Fruit fly (Drosophila melanogaster) whole organism, embryonic: ENCODE results near the gene Gyc89Da.

Experiments used
- Abd-B ChIP-seq: fragments of 200-800 bp; sonication (Bioruptor generic); optimal IDR thresholded peaks from 2 replicates; lab custom pipeline; 2018; ENCODE audit warnings: missing biosample characterization, mild to moderate bottlenecking, missing genetic modification characterization, moderate library complexity
- Atf3 ChIP-seq: fragments of 200-800 bp; sonication (Bioruptor generic); optimal IDR thresholded peaks from 3 replicates; lab custom pipeline; 2016; ENCODE audit warnings: missing biosample characterization, missing genetic modification characterization
- BEAF-32 ChIP-seq: fragments of 200-800 bp; sonication (Bioruptor generic); optimal IDR thresholded peaks from 3 replicates; lab custom pipeline; 2017; ENCODE audit warnings: missing biosample characterization, missing genetic modification characterization, mild to moderate bottlenecking, moderate library complexity, missing genetic modification reagents
- Bgb ChIP-seq: fragments of 200-800 bp; sonication (Bioruptor generic); IDR thresholded peaks from 2 replicates; pipeline ENCODE4 v1.3.6; 2022; ENCODE audit warnings: missing biosample characterization, missing genetic modification characterization; ENCODE audit not compliant: partially characterized antibody
- CG10209 ChIP-seq: fragments of 200-800 bp; sonication (Bioruptor generic); optimal IDR thresholded peaks from 3 replicates; lab custom pipeline; 2017; ENCODE audit warnings: missing biosample characterization, mild to moderate bottlenecking, missing genetic modification characterization, missing genetic modification reagents
- CG1024 ChIP-seq: fragments of 200-800 bp; sonication (Bioruptor generic); IDR thresholded peaks from 2 replicates; pipeline ENCODE4 v1.3.6; 2022; ENCODE audit warnings: missing biosample characterization, missing genetic modification characterization
- CG10543 ChIP-seq: fragments of 200-800 bp; sonication (Bioruptor generic); optimal IDR thresholded peaks from 3 replicates; lab custom pipeline; 2017; ENCODE audit warnings: missing biosample characterization, mild to moderate bottlenecking, missing genetic modification characterization, moderate library complexity
- CG11093 ChIP-seq: fragments of 200-800 bp; sonication (Bioruptor generic); IDR thresholded peaks from 3 replicates; pipeline ENCODE4 v1.3.6; 2022; ENCODE audit warnings: missing biosample characterization, missing genetic modification characterization
- CG11723 ChIP-seq: fragments of 200-800 bp; sonication (Bioruptor generic); optimal IDR thresholded peaks from 2 replicates; lab custom pipeline; 2017; ENCODE audit warnings: missing biosample characterization, mild to moderate bottlenecking, missing genetic modification characterization
- CG1233 ChIP-seq: fragments of 200-800 bp; sonication (Bioruptor generic); optimal IDR thresholded peaks from 4 replicates; lab custom pipeline; 2018; ENCODE audit warnings: missing biosample characterization, mild to moderate bottlenecking, missing genetic modification characterization
- CG13123 ChIP-seq: fragments of 200-800 bp; sonication (Bioruptor generic); optimal IDR thresholded peaks from 2 replicates; lab custom pipeline; 2016; ENCODE audit warnings: missing biosample characterization, missing genetic modification characterization
- CG15073 ChIP-seq: fragments of 200-800 bp; sonication (Bioruptor generic); optimal IDR thresholded peaks from 2 replicates; lab custom pipeline; 2016; ENCODE audit warnings: missing biosample characterization, missing genetic modification characterization
- CG1603 ChIP-seq: fragments of 200-800 bp; sonication (Bioruptor generic); optimal IDR thresholded peaks from 2 replicates; lab custom pipeline; 2019; ENCODE audit warnings: missing biosample characterization, mild to moderate bottlenecking, missing genetic modification characterization, moderate library complexity
- CG16779 ChIP-seq: fragments of 200-800 bp; sonication (Bioruptor generic); IDR thresholded peaks from 2 replicates; pipeline ENCODE4 v1.3.6; 2022; ENCODE audit warnings: missing biosample characterization, missing genetic modification characterization
- CG17328 ChIP-seq: fragments of 200-800 bp; sonication (Bioruptor generic); IDR thresholded peaks from 2 replicates; pipeline ENCODE4 v1.3.6; 2022; ENCODE audit warnings: missing biosample characterization, missing genetic modification characterization
- CG17359 ChIP-seq: fragments of 200-800 bp; sonication (Bioruptor generic); optimal IDR thresholded peaks from 3 replicates; lab custom pipeline; 2018; ENCODE audit warnings: missing biosample characterization, mild to moderate bottlenecking, missing genetic modification characterization, moderate library complexity
- CG2129 ChIP-seq: fragments of 200-800 bp; sonication (Bioruptor generic); IDR thresholded peaks from 2 replicates; pipeline ENCODE4 v1.3.6; 2022; ENCODE audit warnings: missing biosample characterization, missing genetic modification characterization; ENCODE audit not compliant: partially characterized antibody
- CG4617 ChIP-seq: fragments of 200-800 bp; sonication (Bioruptor generic); optimal IDR thresholded peaks from 3 replicates; lab custom pipeline; 2016; ENCODE audit warnings: missing biosample characterization, missing genetic modification characterization, borderline replicate concordance
- CG8359 ChIP-seq: fragments of 200-800 bp; sonication (Bioruptor generic); optimal IDR thresholded peaks from 2 replicates; lab custom pipeline; 2017; ENCODE audit warnings: missing biosample characterization, mild to moderate bottlenecking, missing genetic modification characterization, borderline replicate concordance
- Dip3 ChIP-seq: fragments of 200-800 bp; sonication (Bioruptor generic); optimal IDR thresholded peaks from 3 replicates; lab custom pipeline; 2016; ENCODE audit warnings: missing biosample characterization, missing genetic modification characterization
- Drgx ChIP-seq: fragments of 200-800 bp; sonication (Bioruptor generic); IDR thresholded peaks from 2 replicates; pipeline ENCODE4 v1.3.6; 2022; ENCODE audit warnings: missing biosample characterization, missing genetic modification characterization
- HmgZ ChIP-seq: fragments of 200-800 bp; sonication (Bioruptor generic); optimal IDR thresholded peaks from 2 replicates; lab custom pipeline; 2018; ENCODE audit warnings: missing biosample characterization, mild to moderate bottlenecking, missing genetic modification characterization
- Hmr ChIP-seq: fragments of 200-800 bp; sonication (Bioruptor generic); optimal IDR thresholded peaks from 3 replicates; lab custom pipeline; 2017; ENCODE audit warnings: mild to moderate bottlenecking, missing biosample characterization, missing genetic modification reagents, missing genetic modification characterization
- Neu2 ChIP-seq: fragments of 200-800 bp; sonication (Bioruptor generic); optimal IDR thresholded peaks from 3 replicates; lab custom pipeline; 2016; ENCODE audit warnings: missing biosample characterization, missing genetic modification characterization, borderline replicate concordance
- Nf-YA ChIP-seq: fragments of 200-800 bp; sonication (Bioruptor generic); IDR thresholded peaks from 2 replicates; pipeline ENCODE4 v1.3.6; 2022; ENCODE audit warnings: missing biosample characterization, missing genetic modification characterization
- Taf1 ChIP-seq: fragments of 200-800 bp; sonication (Bioruptor generic); IDR thresholded peaks from 2 replicates; pipeline ENCODE4 v1.3.6; 2022; ENCODE audit warnings: missing biosample characterization, missing genetic modification characterization
- Vsx1 ChIP-seq: fragments of 200-800 bp; sonication (Bioruptor generic); optimal IDR thresholded peaks from 2 replicates; lab custom pipeline; 2017; ENCODE audit warnings: missing biosample characterization, mild to moderate bottlenecking, missing genetic modification characterization, missing genetic modification reagents
- al ChIP-seq: fragments of 200-800 bp; sonication (Bioruptor generic); IDR thresholded peaks from 2 replicates; pipeline ENCODE4 v1.3.6; 2022; ENCODE audit warnings: missing biosample characterization, missing genetic modification characterization
- aop ChIP-seq: fragments of 200-800 bp; sonication (Bioruptor generic); IDR thresholded peaks from 2 replicates; pipeline ENCODE4 v1.3.6; 2022; ENCODE audit warnings: missing biosample characterization, missing genetic modification characterization
- ash1 ChIP-seq: fragments of 200-800 bp; sonication (Bioruptor generic); optimal IDR thresholded peaks from 2 replicates; lab custom pipeline; 2018; ENCODE audit warnings: missing biosample characterization, mild to moderate bottlenecking, missing genetic modification characterization
- az2 ChIP-seq: fragments of 200-800 bp; sonication (Bioruptor generic); optimal IDR thresholded peaks from 3 replicates; lab custom pipeline; 2016; ENCODE audit warnings: missing biosample characterization, missing genetic modification characterization
- bigmax ChIP-seq: fragments of 200-800 bp; sonication (Bioruptor generic); optimal IDR thresholded peaks from 2 replicates; lab custom pipeline; 2018; ENCODE audit warnings: missing biosample characterization, mild to moderate bottlenecking, missing genetic modification characterization
- br ChIP-seq: fragments of >200 bp; optimal IDR thresholded peaks from 2 replicates; lab custom pipeline; 2017
- btn ChIP-seq: fragments of 200-800 bp; sonication (Bioruptor generic); optimal IDR thresholded peaks from 2 replicates; lab custom pipeline; 2016; ENCODE audit warnings: missing biosample characterization, missing genetic modification characterization
- cas ChIP-seq: fragments of 200-800 bp; sonication (Bioruptor generic); IDR thresholded peaks from 2 replicates; pipeline ENCODE4 v1.3.6; 2022; ENCODE audit warnings: missing biosample characterization, missing genetic modification characterization
- chm ChIP-seq: fragments of 200-800 bp; sonication (Bioruptor generic); IDR thresholded peaks from 2 replicates; pipeline ENCODE4 v1.3.6; 2022; ENCODE audit warnings: missing biosample characterization, missing genetic modification characterization
- dati ChIP-seq: fragments of 200-800 bp; sonication (Bioruptor generic); IDR thresholded peaks from 2 replicates; pipeline ENCODE4 v1.3.6; 2022; ENCODE audit warnings: missing biosample characterization, missing genetic modification characterization
- emc ChIP-seq: fragments of 200-800 bp; sonication (Bioruptor generic); optimal IDR thresholded peaks from 2 replicates; lab custom pipeline; 2016; ENCODE audit warnings: missing biosample characterization, missing genetic modification characterization
- fd102C ChIP-seq: fragments of 200-800 bp; sonication (Bioruptor generic); optimal IDR thresholded peaks from 2 replicates; lab custom pipeline; 2018; ENCODE audit warnings: missing biosample characterization, mild to moderate bottlenecking, missing genetic modification characterization, moderate library complexity
- ftz-f1 ChIP-seq: fragments of 200-800 bp; sonication (Bioruptor generic); optimal IDR thresholded peaks from 2 replicates; lab custom pipeline; 2016; ENCODE audit warnings: missing biosample characterization, missing genetic modification characterization
- fu2 ChIP-seq: fragments of 200-800 bp; sonication (Bioruptor generic); optimal IDR thresholded peaks from 2 replicates; lab custom pipeline; 2016; ENCODE audit warnings: missing biosample characterization, missing genetic modification characterization
- luna ChIP-seq: fragments of 200-800 bp; sonication (Bioruptor generic); optimal IDR thresholded peaks from 2 replicates; lab custom pipeline; 2016; ENCODE audit warnings: missing biosample characterization, missing genetic modification characterization
- nom ChIP-seq: fragments of 200-800 bp; sonication (Bioruptor generic); optimal IDR thresholded peaks from 2 replicates; lab custom pipeline; 2017; ENCODE audit warnings: missing biosample characterization, missing genetic modification characterization, mild to moderate bottlenecking, moderate library complexity, missing genetic modification reagents
- peb ChIP-seq: fragments of 200-800 bp; sonication (Bioruptor generic); IDR thresholded peaks from 2 replicates; pipeline ENCODE4 v1.3.6; 2022; ENCODE audit warnings: missing biosample characterization, missing genetic modification characterization
- shn ChIP-seq: fragments of 200-800 bp; sonication (Bioruptor generic); optimal IDR thresholded peaks from 3 replicates; lab custom pipeline; 2016; ENCODE audit warnings: missing biosample characterization, missing genetic modification characterization
- sisA ChIP-seq: fragments of 200-800 bp; sonication (Bioruptor generic); IDR thresholded peaks from 2 replicates; pipeline ENCODE4 v1.3.6; 2022; ENCODE audit warnings: missing biosample characterization, missing genetic modification characterization
- slp2 ChIP-seq: fragments of 200-800 bp; sonication (Bioruptor generic); optimal IDR thresholded peaks from 2 replicates; lab custom pipeline; 2016; ENCODE audit warnings: missing biosample characterization, missing genetic modification characterization
- so ChIP-seq: fragments of 200-800 bp; sonication (Bioruptor generic); IDR thresholded peaks from 3 replicates; pipeline ENCODE4 v1.3.6; 2022; ENCODE audit warnings: missing biosample characterization, missing genetic modification characterization
- ttk ChIP-seq: fragments of 200-800 bp; sonication (Bioruptor generic); IDR thresholded peaks from 2 replicates; pipeline ENCODE4 v2.1.2; 2022; ENCODE audit warnings: missing biosample characterization, missing genetic modification characterization
- vnd ChIP-seq: fragments of 200-800 bp; sonication (Bioruptor generic); IDR thresholded peaks from 3 replicates; pipeline ENCODE4 v1.3.6; 2022; ENCODE audit warnings: missing biosample characterization, missing genetic modification characterization; ENCODE audit not compliant: partially characterized antibody
- yki ChIP-seq: fragments of >200 bp; optimal IDR thresholded peaks from 3 replicates; lab custom pipeline; 2018
- zf30C ChIP-seq: fragments of 200-800 bp; sonication (Bioruptor generic); optimal IDR thresholded peaks from 3 replicates; lab custom pipeline; 2018; ENCODE audit warnings: missing biosample characterization, mild to moderate bottlenecking, missing genetic modification characterization

Gene Gyc89Da

DNA sequence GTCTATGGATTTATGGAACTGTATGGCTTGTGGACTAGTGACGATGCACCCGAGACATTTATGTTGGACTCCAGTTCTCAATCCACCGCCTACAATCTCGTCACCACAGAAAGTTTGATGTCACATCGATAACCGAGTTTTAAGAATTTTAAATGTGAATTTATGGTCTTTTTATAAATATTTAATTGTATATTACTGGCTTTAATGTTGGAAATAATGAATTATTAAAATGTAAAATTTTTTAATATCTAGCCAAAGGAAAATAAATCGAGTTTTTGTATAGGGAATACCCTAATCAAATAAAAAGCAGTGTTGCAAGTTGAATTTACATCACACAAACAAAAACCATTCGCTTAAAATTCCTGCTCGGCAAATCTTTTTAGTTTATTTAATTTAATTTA lies 39.7 kb upstream of the Gyc89Da start, which contains the start of gene Fntb (continued):
- TF ChIP-seq Drgx (GFP tag; lab: Robert Waterston, UW) (no peak; the same call in 1 of the 2 replicates), Bgb (no peak), slp2 (GFP tag; lab: Kevin White, UChicago) (no peak), ttk (GFP tag; lab: Robert Waterston, UW) (peak; percentile 48; the same call in 1 of the 2 replicates), CG13123 (no peak), so (GFP tag; lab: Robert Waterston, UW) (0 out of 3 replicates have a peak, but pooled peaks have one; percentile 21), bigmax (no peak), CG2129 (GFP tag; lab: Robert Waterston, UW) (no peak), CG1024 (GFP tag; lab: Robert Waterston, UW) (0 out of 2 replicates have a peak, but pooled peaks have one; percentile 15), HmgZ (tag; lab: Kevin White, UChicago) (peak; percentile 72), chm (no peak), CG16779 (no peak), luna (no peak), fu2 (GFP tag; lab: Kevin White, UChicago) (no peak), nom (GFP tag; lab: Kevin White, UChicago) (peak; percentile 34), al (GFP tag; lab: Robert Waterston, UW) (peak; percentile 66), CG15073 (peak; percentile 13), CG1233 (GFP tag; lab: Kevin White, UChicago) (peak; percentile 70), fd102C (GFP tag; lab: Kevin White, UChicago) (no peak), Taf1 (GFP tag; lab: Robert Waterston, UW) (no peak), BEAF-32 (GFP tag; lab: Kevin White, UChicago) (peak; percentile 31), CG17328 (GFP tag; lab: Robert Waterston, UW) (0 out of 2 replicates have a peak, but pooled peaks have one; percentile 38), peb (GFP tag; lab: Robert Waterston, UW) (peak; percentile 7; the same call in 1 of the 2 replicates), az2 (GFP tag; lab: Kevin White, UChicago) (peak; percentile 70), br (lab: Kevin White, UChicago) (no peak), Vsx1 (GFP tag; lab: Kevin White, UChicago) (no peak), sisA (GFP tag; lab: Robert Waterston, UW) (peak; percentile 66), yki (lab: Kevin White, UChicago) (no peak), CG10209 (GFP tag; lab: Kevin White, UChicago) (peak; percentile 73), dati (GFP tag; lab: Robert Waterston, UW) (no peak), CG1603 (no peak), CG17359 (tag; lab: Kevin White, UChicago) (peak; percentile 79), emc (GFP tag; lab: Kevin White, UChicago) (no peak), zf30C (GFP tag; lab: Kevin White, UChicago) (no peak), CG8359 (GFP tag; lab: Kevin White, UChicago) (no peak), vnd (no peak), Abd-B (peak; percentile 74), ftz-f1 (no peak), Neu2 (no peak), aop (GFP tag; lab: Robert Waterston, UW) (no peak), CG11093 (no peak), CG11723 (no peak), Nf-YA (GFP tag; lab: Robert Waterston, UW) (no peak), btn (GFP tag; lab: Kevin White, UChicago) (no peak), Dip3 (GFP tag; lab: Kevin White, UChicago) (no peak), CG4617 (GFP tag; lab: Kevin White, UChicago) (peak; percentile 61), Hmr (no peak), ash1 (GFP tag; lab: Kevin White, UChicago) (no peak), shn (GFP tag; lab: Kevin White, UChicago) (no peak), CG10543 (GFP tag; lab: Kevin White, UChicago) (peak; percentile 63), cas (GFP tag; lab: Robert Waterston, UW) (no peak), Atf3 (no peak)
